Fruit fly (Drosophila melanogaster) whole organism, embryonic: ENCODE data around the gene Charon.

Experiments
- Atf-2 ChIP-seq: fragments of 200-800 bp; sonication (Bioruptor generic); optimal IDR thresholded peaks from 2 replicates; lab custom pipeline; 2016; ENCODE audit warnings: missing biosample characterization, missing genetic modification characterization
- Atf6 ChIP-seq: fragments of 200-800 bp; sonication (Bioruptor generic); IDR thresholded peaks from 2 replicates; pipeline ENCODE4 v1.3.6; 2022; ENCODE audit warnings: missing biosample characterization, missing genetic modification characterization
- Bdp1 ChIP-seq: fragments of 200-800 bp; sonication (Bioruptor generic); optimal IDR thresholded peaks from 3 replicates; lab custom pipeline; 2016; ENCODE audit warnings: missing biosample characterization, missing genetic modification characterization
- CG11398 ChIP-seq: fragments of 200-800 bp; sonication (Bioruptor generic); optimal IDR thresholded peaks from 2 replicates; lab custom pipeline; 2016; ENCODE audit warnings: missing biosample characterization, missing genetic modification characterization
- CG11456 ChIP-seq: fragments of 200-800 bp; sonication (Bioruptor generic); IDR thresholded peaks from 3 replicates; pipeline ENCODE4 v1.3.6; 2022; ENCODE audit warnings: missing biosample characterization, missing genetic modification characterization
- CG13624 ChIP-seq: fragments of 200-800 bp; sonication (Bioruptor generic); optimal IDR thresholded peaks from 2 replicates; lab custom pipeline; 2016; ENCODE audit warnings: missing biosample characterization, missing genetic modification characterization
- CG14710 ChIP-seq: fragments of 200-800 bp; sonication (Bioruptor generic); optimal IDR thresholded peaks from 3 replicates; lab custom pipeline; 2019; ENCODE audit warnings: missing biosample characterization, mild to moderate bottlenecking, missing genetic modification characterization, moderate library complexity
- CG15011 ChIP-seq: fragments of 200-800 bp; sonication (Bioruptor generic); optimal IDR thresholded peaks from 3 replicates; lab custom pipeline; 2018; ENCODE audit warnings: missing biosample characterization, mild to moderate bottlenecking, missing genetic modification characterization
- CG1792 ChIP-seq: fragments of 200-800 bp; sonication (Bioruptor generic); optimal IDR thresholded peaks from 2 replicates; lab custom pipeline; 2016; ENCODE audit warnings: missing biosample characterization, missing genetic modification characterization
- CG18011 ChIP-seq: fragments of 200-800 bp; sonication (Bioruptor generic); optimal IDR thresholded peaks from 2 replicates; lab custom pipeline; 2017; ENCODE audit warnings: missing biosample characterization, missing genetic modification characterization, mild to moderate bottlenecking, moderate library complexity, missing genotype
- CG30020 ChIP-seq: fragments of 200-800 bp; optimal IDR thresholded peaks from 2 replicates; lab custom pipeline; 2019; ENCODE audit warnings: missing biosample characterization, mild to moderate bottlenecking, missing genetic modification characterization, moderate library complexity
- CG3065 ChIP-seq: fragments of 200-800 bp; sonication (Bioruptor generic); optimal IDR thresholded peaks from 2 replicates; lab custom pipeline; 2016; ENCODE audit warnings: missing biosample characterization, missing genetic modification characterization
- CG31224 ChIP-seq: fragments of 200-800 bp; sonication (Bioruptor generic); IDR thresholded peaks from 2 replicates; pipeline ENCODE4 v1.3.6; 2022; ENCODE audit warnings: missing biosample characterization, missing genetic modification characterization
- CG31441 ChIP-seq: fragments of 200-800 bp; sonication (Bioruptor generic); IDR thresholded peaks from 2 replicates; pipeline ENCODE4 v1.3.6; 2022; ENCODE audit warnings: missing biosample characterization, missing genetic modification characterization
- CG6683 ChIP-seq: fragments of 200-800 bp; sonication (Bioruptor generic); optimal IDR thresholded peaks from 2 replicates; lab custom pipeline; 2017; ENCODE audit warnings: missing biosample characterization, mild to moderate bottlenecking, missing genetic modification characterization, missing genetic modification reagents
- CG6689 ChIP-seq: fragments of 200-800 bp; sonication (Bioruptor generic); IDR thresholded peaks from 2 replicates; pipeline ENCODE4 v1.3.6; 2022; ENCODE audit warnings: missing biosample characterization, missing genetic modification characterization
- CG7987 ChIP-seq: fragments of 200-800 bp; sonication (Bioruptor generic); optimal IDR thresholded peaks from 2 replicates; lab custom pipeline; 2018; ENCODE audit warnings: missing biosample characterization, mild to moderate bottlenecking, missing genetic modification characterization, moderate library complexity
- CG8924 ChIP-seq: fragments of 200-800 bp; optimal IDR thresholded peaks from 3 replicates; lab custom pipeline; 2019; ENCODE audit warnings: missing biosample characterization, mild to moderate bottlenecking, missing genetic modification characterization, moderate library complexity
- D19A ChIP-seq: fragments of 200-800 bp; optimal IDR thresholded peaks from 3 replicates; lab custom pipeline; 2019; ENCODE audit warnings: missing biosample characterization, mild to moderate bottlenecking, missing genetic modification characterization, moderate library complexity
- Doc3 ChIP-seq: fragments of 200-800 bp; sonication (Bioruptor generic); IDR thresholded peaks from 3 replicates; pipeline ENCODE4 v1.3.6; 2022; ENCODE audit warnings: missing biosample characterization, missing genetic modification characterization; ENCODE audit not compliant: partially characterized antibody
- ERR ChIP-seq: fragments of 200-800 bp; sonication (Bioruptor generic); optimal IDR thresholded peaks from 2 replicates; lab custom pipeline; 2016; ENCODE audit warnings: missing biosample characterization, missing genetic modification characterization
- Elba2 ChIP-seq: fragments of 200-800 bp; sonication (Bioruptor generic); optimal IDR thresholded peaks from 3 replicates; lab custom pipeline; 2016; ENCODE audit warnings: missing biosample characterization, missing genetic modification characterization
- Ets65A ChIP-seq: fragments of 200-800 bp; sonication (Bioruptor generic); peaks from one replicate; lab custom pipeline; 2016; ENCODE audit warnings: missing biosample characterization, missing genetic modification characterization
- Hr39 ChIP-seq: fragments of >200 bp; optimal IDR thresholded peaks from 2 replicates; lab custom pipeline; 2017
- Optix ChIP-seq: fragments of 200-800 bp; sonication (Bioruptor generic); IDR thresholded peaks from 3 replicates; pipeline ENCODE4 v1.3.6; 2022; ENCODE audit warnings: missing biosample characterization, missing genetic modification characterization
- Pdp1 ChIP-seq, 2 experiments: fragments of 200-800 bp; sonication (Bioruptor generic); optimal IDR thresholded peaks; 3 replicates each; lab custom pipeline; 2016; ENCODE audit warnings: missing biosample characterization in 2 of 2, missing genetic modification characterization in 2 of 2, mild to moderate bottlenecking in 1 of 2, moderate library complexity in 1 of 2
- Rfx ChIP-seq: fragments of 200-800 bp; sonication (Bioruptor generic); IDR thresholded peaks from 2 replicates; pipeline ENCODE4 v1.3.6; 2022; ENCODE audit warnings: missing biosample characterization, missing genetic modification characterization
- Sox100B ChIP-seq: fragments of 200-800 bp; sonication (Bioruptor generic); optimal IDR thresholded peaks from 3 replicates; lab custom pipeline; 2018; ENCODE audit warnings: missing biosample characterization, mild to moderate bottlenecking, missing genetic modification characterization
- az2 ChIP-seq: fragments of 200-800 bp; sonication (Bioruptor generic); optimal IDR thresholded peaks from 3 replicates; lab custom pipeline; 2016; ENCODE audit warnings: missing biosample characterization, missing genetic modification characterization
- bowl ChIP-seq: fragments of 200-800 bp; sonication (Bioruptor generic); IDR thresholded peaks from 2 replicates; pipeline ENCODE4 v1.3.6; 2022; ENCODE audit warnings: missing biosample characterization, missing genetic modification characterization
- bsh ChIP-seq, 2 experiments: fragments of 200-800 bp; sonication (Bioruptor generic); optimal IDR thresholded peaks; 2 replicates each; lab custom pipeline; 2017 to 2018; ENCODE audit warnings: mild to moderate bottlenecking in 2 of 2, missing biosample characterization in 2 of 2, missing genetic modification characterization in 2 of 2, moderate library complexity in 1 of 2
- cg ChIP-seq: fragments of 200-800 bp; sonication (Bioruptor generic); optimal IDR thresholded peaks from 3 replicates; lab custom pipeline; 2019; ENCODE audit warnings: missing biosample characterization, mild to moderate bottlenecking, missing genetic modification characterization, moderate library complexity
- croc ChIP-seq: fragments of 200-800 bp; sonication (Bioruptor generic); conservative IDR thresholded peaks from 3 replicates; pipeline ENCODE4 v1.3.6; 2022; ENCODE audit warnings: missing biosample characterization, missing genetic modification characterization
- dati ChIP-seq: fragments of 200-800 bp; sonication (Bioruptor generic); IDR thresholded peaks from 2 replicates; pipeline ENCODE4 v1.3.6; 2022; ENCODE audit warnings: missing biosample characterization, missing genetic modification characterization
- dimm ChIP-seq: fragments of 200-800 bp; sonication (Bioruptor generic); IDR thresholded peaks from 2 replicates; pipeline ENCODE4 v1.3.6; 2022; ENCODE audit warnings: missing biosample characterization, missing genetic modification characterization
- eve ChIP-seq, 2 experiments: fragments of >200 bp; optimal IDR thresholded peaks; 2 replicates each; lab custom pipeline; 2017; ENCODE audit warnings: missing biosample characterization in 2 of 2, missing genetic modification characterization in 2 of 2
- her ChIP-seq: fragments of 200-800 bp; sonication (Bioruptor generic); optimal IDR thresholded peaks from 2 replicates; lab custom pipeline; 2016; ENCODE audit warnings: missing biosample characterization, missing genetic modification characterization
- hkb ChIP-seq, 2 experiments: fragments of 200-800 bp in 1 of 2; fragments of >200 bp in 1 of 2; sonication (Bioruptor generic) in 1 of 2; IDR thresholded peaks in 1 of 2; optimal IDR thresholded peaks in 1 of 2; 2 replicates each; pipeline versions ENCODE4 v1.3.6 to Lab custom; 2017 to 2022; ENCODE audit warnings: missing biosample characterization in 1 of 2, missing genetic modification characterization in 1 of 2
- knrl ChIP-seq: fragments of 200-800 bp; sonication (Bioruptor generic); IDR thresholded peaks from 3 replicates; pipeline ENCODE4 v1.3.6; 2022; ENCODE audit warnings: missing biosample characterization, missing genetic modification characterization; ENCODE audit not compliant: partially characterized antibody
- lov ChIP-seq, 2 experiments: fragments of 200-800 bp in 1 of 2; fragments of >200 bp in 1 of 2; sonication (Bioruptor generic) in 1 of 2; IDR thresholded peaks in 1 of 2; optimal IDR thresholded peaks in 1 of 2; 2 replicates in 1 of 2; 3 replicates in 1 of 2; pipeline versions ENCODE4 v1.3.6 to Lab custom; 2017 to 2022; ENCODE audit warnings: missing biosample characterization in 1 of 2, missing genetic modification characterization in 1 of 2
- p53 ChIP-seq: fragments of 200-800 bp; sonication (Bioruptor generic); optimal IDR thresholded peaks from 2 replicates; lab custom pipeline; 2016; ENCODE audit warnings: missing biosample characterization, missing genetic modification characterization
- psq ChIP-seq: fragments of 200-800 bp; sonication (Bioruptor generic); optimal IDR thresholded peaks from 2 replicates; lab custom pipeline; 2017; ENCODE audit warnings: missing biosample characterization, missing genetic modification characterization
- pzg ChIP-seq: fragments of 200-800 bp; sonication (Bioruptor generic); optimal IDR thresholded peaks from 3 replicates; lab custom pipeline; 2018; ENCODE audit warnings: missing biosample characterization, mild to moderate bottlenecking, missing genetic modification characterization, moderate library complexity
- sd ChIP-seq: fragments of 200-800 bp; sonication (Bioruptor generic); optimal IDR thresholded peaks from 3 replicates; lab custom pipeline; 2018; ENCODE audit warnings: missing biosample characterization, mild to moderate bottlenecking, missing genetic modification characterization, moderate library complexity
- sens-2 ChIP-seq: fragments of 200-800 bp; sonication (Bioruptor generic); IDR thresholded peaks from 2 replicates; pipeline ENCODE4 v1.3.6; 2022; ENCODE audit warnings: missing biosample characterization, missing genetic modification characterization
- sima ChIP-seq: fragments of 200-800 bp; sonication (Bioruptor generic); optimal IDR thresholded peaks from 2 replicates; lab custom pipeline; 2016; ENCODE audit warnings: missing biosample characterization, missing genetic modification characterization
- tin ChIP-seq: fragments of 200-800 bp; sonication (Bioruptor generic); optimal IDR thresholded peaks from 3 replicates; lab custom pipeline; 2016; ENCODE audit warnings: missing biosample characterization, missing genetic modification characterization
- vfl ChIP-seq: fragments of 200-800 bp; sonication (Bioruptor generic); optimal IDR thresholded peaks from 2 replicates; lab custom pipeline; 2016; ENCODE audit warnings: missing biosample characterization, missing genetic modification characterization

Gene Charon

DNA sequence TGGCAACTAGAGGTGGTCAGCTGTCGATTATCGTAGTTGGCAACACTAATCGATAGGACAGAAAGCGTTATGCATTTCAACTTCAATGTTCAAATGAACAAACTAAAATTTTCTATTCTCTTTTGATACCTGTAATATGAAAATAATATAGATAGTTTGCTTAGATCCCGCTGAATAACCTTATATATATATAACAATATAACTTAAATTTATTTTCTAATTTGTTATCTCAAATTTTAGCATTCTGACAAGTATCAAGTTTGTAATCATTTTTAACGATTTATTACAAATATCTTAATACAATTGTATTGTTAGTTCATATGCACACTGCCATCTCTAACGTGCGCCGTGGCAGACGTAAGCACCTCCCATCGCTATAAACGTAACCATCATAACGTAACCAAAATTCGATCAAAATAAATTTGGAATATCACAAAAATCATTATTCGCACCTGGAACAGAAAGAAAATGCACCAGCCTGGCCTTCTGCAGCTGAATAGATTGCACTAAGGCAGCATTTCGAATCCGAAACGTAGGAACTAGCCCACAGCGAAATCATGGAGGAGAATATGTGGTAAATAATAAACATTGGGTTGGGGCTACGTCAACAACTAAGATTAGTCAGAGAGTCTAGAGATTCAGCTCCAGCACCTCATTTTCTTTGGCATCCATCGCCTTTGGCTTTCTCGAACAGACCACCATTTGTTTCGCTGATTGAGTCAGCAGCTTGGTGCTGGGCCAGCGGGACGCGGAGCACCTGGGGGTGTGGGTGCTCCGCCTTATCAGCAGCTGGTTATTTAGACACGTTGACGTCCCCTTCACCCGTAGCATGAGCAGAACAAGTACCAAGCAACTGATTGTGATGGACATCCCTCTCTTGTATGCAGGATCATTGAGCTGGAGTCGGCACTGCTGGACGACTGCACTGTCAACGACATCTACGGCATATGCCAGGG, 43.4 kb downstream of the Charon start, which contains the start of the genes Pino and TBC1D23 (continued):
- TF ChIP-seq CG14710 (tag; lab: Kevin White, UChicago) (peak; percentile 76), pzg (GFP tag; lab: Kevin White, UChicago) (peak; percentile 39), cg (no peak), knrl (GFP tag; lab: Robert Waterston, UW) (peak; percentile 84), CG11398 (GFP tag; lab: Kevin White, UChicago) (no peak), Hr39 (lab: Kevin White, UChicago) (no peak), dati (GFP tag; lab: Robert Waterston, UW) (no peak), croc (GFP tag; lab: Robert Waterston, UW) (peak; percentile 60), CG18011 (GFP tag; lab: Kevin White, UChicago) (peak; percentile 15), CG1792 (GFP tag; lab: Kevin White, UChicago) (no peak), CG7987 (GFP tag; lab: Kevin White, UChicago) (no peak), Sox100B (GFP tag; lab: Kevin White, UChicago) (peak; percentile 71), vfl (peak; percentile 76), sens-2 (GFP tag; lab: Robert Waterston, UW) (no peak), CG6689 (peak; percentile 68), dimm (GFP tag; lab: Robert Waterston, UW) (0 out of 2 replicates have a peak, but pooled peaks have one; percentile 12), sima (GFP tag; lab: Kevin White, UChicago) (no peak), Ets65A (GFP tag; lab: Kevin White, UChicago) (peak; percentile 94), CG6683 (GFP tag; lab: Kevin White, UChicago) (no peak), CG13624 (GFP tag; lab: Kevin White, UChicago) (peak; percentile 51), CG15011 (no peak), tin (GFP tag; lab: Kevin White, UChicago) (peak; percentile 69), hkb (optimal IDR thresholded peaks at IDR 0.05; lab: Kevin White, UChicago) (no peak), hkb (GFP tag; IDR thresholded peaks at IDR 0.05; lab: Robert Waterston, UW) (peak; percentile 59), sd (tag; lab: Kevin White, UChicago) (peak; percentile 20), D19A (tag; lab: Kevin White, UChicago) (peak; percentile 56), Bdp1 (GFP tag; lab: Kevin White, UChicago) (no peak), CG30020 (tag; lab: Kevin White, UChicago) (peak; percentile 72), her (GFP tag; lab: Kevin White, UChicago) (no peak), CG8924 (tag; lab: Kevin White, UChicago) (peak; percentile 80), psq (GFP tag; lab: Kevin White, UChicago) (peak; percentile 45), az2 (GFP tag; lab: Kevin White, UChicago) (peak; percentile 64), Optix (GFP tag; lab: Robert Waterston, UW) (no peak), Elba2 (peak; percentile 12), CG11456 (GFP tag; lab: Robert Waterston, UW) (peak; percentile 75; the same call in 2 of the 3 replicates), eve (GFP tag; optimal IDR thresholded peaks at IDR 0.05; lab: Kevin White, UChicago) (no peak), Rfx (GFP tag; lab: Robert Waterston, UW) (peak; percentile 85), CG31224 (GFP tag; lab: Robert Waterston, UW) (peak; percentile 61), lov (optimal IDR thresholded peaks at IDR 0.05; lab: Kevin White, UChicago) (no peak), lov (GFP tag; IDR thresholded peaks at IDR 0.05; lab: Robert Waterston, UW) (0 out of 3 replicates have a peak, but pooled peaks have one; percentile 23), Atf-2 (GFP tag; lab: Kevin White, UChicago) (no peak), bsh (GFP tag; optimal IDR thresholded peaks at IDR 0.05; lab: Kevin White, UChicago) (peak in 1 of 2 experiments; percentile 65), p53 (GFP tag; lab: Kevin White, UChicago) (no peak), CG3065 (GFP tag; lab: Kevin White, UChicago) (peak; percentile 5), bowl (GFP tag; lab: Robert Waterston, UW) (no peak), Pdp1 (GFP tag; optimal IDR thresholded peaks at IDR 0.05; lab: Kevin White, UChicago) (peak; percentile 26 to 41), CG31441 (GFP tag; lab: Robert Waterston, UW) (peak; percentile 84), ERR (GFP tag; lab: Kevin White, UChicago) (no peak), Atf6 (GFP tag; lab: Robert Waterston, UW) (0 out of 2 replicates have a peak, but pooled peaks have one; percentile 41), Doc3 (GFP tag; lab: Robert Waterston, UW) (peak; percentile 64)
